Worm (Caenorhabditis elegans) whole organism, L3 larva: ENCODE data around the gene F38B7.2.

Source experiments
- R02D3.7 ChIP-seq: fragments of 150-350 bp; optimal IDR thresholded peaks from 2 replicates; lab custom pipeline; 2014; ENCODE audit warnings: missing biosample characterization, missing genetic modification characterization
- ZK546.5 ChIP-seq: sonication (generic microtip); optimal IDR thresholded peaks from 2 replicates; lab custom pipeline; 2017; ENCODE audit warnings: missing biosample characterization, missing genetic modification characterization
- aly-2 ChIP-seq: fragments of 150-350 bp; optimal IDR thresholded peaks from 2 replicates; lab custom pipeline; 2014; ENCODE audit warnings: missing biosample characterization, missing genetic modification characterization
- ama-1 ChIP-seq: fragments of 150-350 bp; optimal IDR thresholded peaks from 2 replicates; lab custom pipeline; 2018
- ceh-16 ChIP-seq: sonication (generic microtip); optimal IDR thresholded peaks from 2 replicates; lab custom pipeline; 2017; ENCODE audit warnings: missing biosample characterization, missing genetic modification characterization
- ceh-28 ChIP-seq: fragments of 150-350 bp; optimal IDR thresholded peaks from 2 replicates; lab custom pipeline; 2014; ENCODE audit warnings: missing biosample characterization, missing genetic modification reagents, missing genetic modification characterization
- ceh-82 ChIP-seq: fragments of 150-350 bp; optimal IDR thresholded peaks from 2 replicates; lab custom pipeline; 2014; ENCODE audit warnings: missing biosample characterization, missing genetic modification characterization
- ceh-9 ChIP-seq: sonication (generic microtip); optimal IDR thresholded peaks from 2 replicates; lab custom pipeline; 2018; ENCODE audit warnings: missing biosample characterization, missing genetic modification characterization
- daf-12 ChIP-seq: fragments of 150-350 bp; optimal IDR thresholded peaks from 2 replicates; lab custom pipeline; 2014; ENCODE audit warnings: missing biosample characterization, missing genetic modification reagents, missing genetic modification characterization
- egl-27 ChIP-seq: sonication (generic microtip); optimal IDR thresholded peaks from 4 replicates; lab custom pipeline; 2017; ENCODE audit warnings: missing biosample characterization, missing genetic modification reagents, missing genetic modification characterization
- egl-5 ChIP-seq: fragments of 150-350 bp; optimal IDR thresholded peaks from 2 replicates; lab custom pipeline; 2017; ENCODE audit warnings: missing biosample characterization, missing genetic modification reagents, missing genetic modification characterization, inconsistent platforms
- elt-1 ChIP-seq: fragments of 150-350 bp; optimal IDR thresholded peaks from 2 replicates; lab custom pipeline; 2014; ENCODE audit warnings: missing biosample characterization, missing genetic modification characterization
- elt-2 ChIP-seq: sonication (generic microtip); optimal IDR thresholded peaks from 2 replicates; lab custom pipeline; 2016; ENCODE audit warnings: missing genetic modification reagents, mild to moderate bottlenecking, missing genetic modification characterization, missing compliant biosample characterization
- elt-3 ChIP-seq, 3 experiments: fragments of 150-350 bp in 1 of 3; sonication (generic microtip) in 2 of 3; optimal IDR thresholded peaks; 2 replicates in 2 of 3; 4 replicates in 1 of 3; lab custom pipeline; 2014 to 2017; ENCODE audit warnings: missing biosample characterization in 3 of 3, missing genetic modification characterization in 3 of 3
- eor-1 ChIP-seq, 2 experiments: fragments of 150-350 bp; optimal IDR thresholded peaks; 2 replicates each; lab custom pipeline; 2014 to 2018; ENCODE audit warnings: missing biosample characterization in 2 of 2, missing genetic modification characterization in 2 of 2
- fkh-10 ChIP-seq: sonication (generic microtip); optimal IDR thresholded peaks from 2 replicates; lab custom pipeline; 2017; ENCODE audit warnings: missing biosample characterization, missing genetic modification reagents, missing genetic modification characterization
- fkh-2 ChIP-seq: fragments of 150-350 bp; optimal IDR thresholded peaks from 2 replicates; lab custom pipeline; 2014; ENCODE audit warnings: missing biosample characterization, missing genetic modification reagents, missing genetic modification characterization
- fos-1 ChIP-seq: fragments of 150-350 bp; optimal IDR thresholded peaks from 2 replicates; lab custom pipeline; 2014; ENCODE audit warnings: missing biosample characterization, missing genetic modification characterization
- hmg-11 ChIP-seq: sonication (generic microtip); optimal IDR thresholded peaks from 2 replicates; lab custom pipeline; 2016; ENCODE audit warnings: missing genetic modification characterization, missing compliant biosample characterization
- jun-1 ChIP-seq: fragments of 150-350 bp; optimal IDR thresholded peaks from 2 replicates; lab custom pipeline; 2014; ENCODE audit warnings: missing biosample characterization, missing genetic modification reagents, missing genetic modification characterization
- lin-15B ChIP-seq: fragments of 150-350 bp; optimal IDR thresholded peaks from 2 replicates; lab custom pipeline; 2014; ENCODE audit warnings: missing biosample characterization, missing genetic modification characterization
- lin-39 ChIP-seq: fragments of 150-350 bp; optimal IDR thresholded peaks from 2 replicates; lab custom pipeline; 2018; ENCODE audit warnings: missing biosample characterization, missing genetic modification reagents, missing genetic modification characterization
- lsy-12 ChIP-seq: sonication (generic microtip); optimal IDR thresholded peaks from 2 replicates; lab custom pipeline; 2016; ENCODE audit warnings: mild to moderate bottlenecking, missing genetic modification characterization, missing compliant biosample characterization
- mdl-1 ChIP-seq: fragments of 150-350 bp; optimal IDR thresholded peaks from 2 replicates; lab custom pipeline; 2014; ENCODE audit warnings: missing biosample characterization, missing genetic modification characterization
- mml-1 ChIP-seq: fragments of 150-350 bp; sonication (generic microtip); optimal IDR thresholded peaks from 3 replicates; lab custom pipeline; 2014; ENCODE audit warnings: missing biosample characterization, missing genetic modification characterization
- nfya-1 ChIP-seq: sonication (generic microtip); optimal IDR thresholded peaks from 2 replicates; lab custom pipeline; 2017; ENCODE audit warnings: missing genetic modification characterization, mild to moderate bottlenecking, missing compliant biosample characterization, antibody characterized with exemption, moderate library complexity; ENCODE audit not compliant: insufficient read depth
- nhr-11 ChIP-seq: fragments of 150-350 bp; optimal IDR thresholded peaks from 2 replicates; lab custom pipeline; 2014; ENCODE audit warnings: missing biosample characterization, missing genetic modification characterization
- nhr-12 ChIP-seq: fragments of 150-350 bp; optimal IDR thresholded peaks from 2 replicates; lab custom pipeline; 2014; ENCODE audit warnings: missing biosample characterization, missing genetic modification characterization
- nhr-23 ChIP-seq: fragments of 150-350 bp; optimal IDR thresholded peaks from 2 replicates; lab custom pipeline; 2014; ENCODE audit warnings: missing biosample characterization, missing genetic modification reagents, missing genetic modification characterization
- nhr-237 ChIP-seq: fragments of 150-350 bp; optimal IDR thresholded peaks from 2 replicates; lab custom pipeline; 2014; ENCODE audit warnings: missing biosample characterization, missing genetic modification characterization
- nhr-25 ChIP-seq: sonication (generic microtip); optimal IDR thresholded peaks from 2 replicates; lab custom pipeline; 2017; ENCODE audit warnings: missing biosample characterization, missing genetic modification characterization
- nhr-28 ChIP-seq: fragments of 150-350 bp; optimal IDR thresholded peaks from 2 replicates; lab custom pipeline; 2014; ENCODE audit warnings: missing biosample characterization, missing genetic modification characterization
- nhr-43 ChIP-seq: sonication (generic microtip); optimal IDR thresholded peaks from 2 replicates; lab custom pipeline; 2016; ENCODE audit warnings: mild to moderate bottlenecking, missing genetic modification characterization, missing compliant biosample characterization; ENCODE audit not compliant: poor library complexity, severe bottlenecking
- nhr-67 ChIP-seq: fragments of 150-350 bp; optimal IDR thresholded peaks from 2 replicates; lab custom pipeline; 2014; ENCODE audit warnings: missing biosample characterization, missing genetic modification characterization
- nhr-76 ChIP-seq: fragments of 150-350 bp; sonication (generic microtip); optimal IDR thresholded peaks from 5 replicates; lab custom pipeline; 2014; ENCODE audit warnings: missing biosample characterization, missing genetic modification characterization
- nhr-77 ChIP-seq: fragments of 150-350 bp; optimal IDR thresholded peaks from 2 replicates; lab custom pipeline; 2014; ENCODE audit warnings: missing biosample characterization, missing genetic modification characterization
- pha-4 ChIP-seq: fragments of 150-350 bp; optimal IDR thresholded peaks from 2 replicates; lab custom pipeline; 2014; ENCODE audit warnings: missing biosample characterization, missing genetic modification reagents, missing genetic modification characterization
- pqm-1 ChIP-seq: fragments of 150-350 bp; optimal IDR thresholded peaks from 2 replicates; lab custom pipeline; 2017; ENCODE audit warnings: missing biosample characterization, missing genetic modification characterization, inconsistent platforms
- sea-2 ChIP-seq: fragments of 150-350 bp; sonication (generic microtip); optimal IDR thresholded peaks from 4 replicates; lab custom pipeline; 2014; ENCODE audit warnings: missing biosample characterization, missing genetic modification reagents, missing genetic modification characterization
- skn-1 ChIP-seq: fragments of 150-350 bp; optimal IDR thresholded peaks from 2 replicates; lab custom pipeline; 2014; ENCODE audit warnings: missing biosample characterization, missing genetic modification characterization
- snpc-4 ChIP-seq: fragments of 150-350 bp; optimal IDR thresholded peaks from 2 replicates; lab custom pipeline; 2014; ENCODE audit warnings: missing biosample characterization, missing genetic modification characterization
- tbx-2 ChIP-seq: sonication (generic microtip); optimal IDR thresholded peaks from 2 replicates; lab custom pipeline; 2016; ENCODE audit warnings: mild to moderate bottlenecking, missing genetic modification characterization, missing compliant biosample characterization
- unc-39 ChIP-seq: sonication (generic microtip); optimal IDR thresholded peaks from 4 replicates; lab custom pipeline; 2017; ENCODE audit warnings: missing biosample characterization, missing genetic modification characterization
- unc-62 ChIP-seq: fragments of 150-350 bp; sonication (generic microtip); optimal IDR thresholded peaks from 4 replicates; lab custom pipeline; 2014; ENCODE audit warnings: missing biosample characterization, missing genetic modification reagents, missing genetic modification characterization
- zag-1 ChIP-seq: fragments of 150-350 bp; optimal IDR thresholded peaks from 2 replicates; lab custom pipeline; 2014; ENCODE audit warnings: missing biosample characterization, missing genetic modification characterization
- ztf-11 ChIP-seq: fragments of 150-350 bp; optimal IDR thresholded peaks from 2 replicates; lab custom pipeline; 2014; ENCODE audit warnings: missing biosample characterization, missing genetic modification characterization
- ztf-4 ChIP-seq: fragments of 150-350 bp; optimal IDR thresholded peaks from 2 replicates; lab custom pipeline; 2014; ENCODE audit warnings: missing biosample characterization, missing genetic modification characterization

F38B7.2 gene

DNA sequence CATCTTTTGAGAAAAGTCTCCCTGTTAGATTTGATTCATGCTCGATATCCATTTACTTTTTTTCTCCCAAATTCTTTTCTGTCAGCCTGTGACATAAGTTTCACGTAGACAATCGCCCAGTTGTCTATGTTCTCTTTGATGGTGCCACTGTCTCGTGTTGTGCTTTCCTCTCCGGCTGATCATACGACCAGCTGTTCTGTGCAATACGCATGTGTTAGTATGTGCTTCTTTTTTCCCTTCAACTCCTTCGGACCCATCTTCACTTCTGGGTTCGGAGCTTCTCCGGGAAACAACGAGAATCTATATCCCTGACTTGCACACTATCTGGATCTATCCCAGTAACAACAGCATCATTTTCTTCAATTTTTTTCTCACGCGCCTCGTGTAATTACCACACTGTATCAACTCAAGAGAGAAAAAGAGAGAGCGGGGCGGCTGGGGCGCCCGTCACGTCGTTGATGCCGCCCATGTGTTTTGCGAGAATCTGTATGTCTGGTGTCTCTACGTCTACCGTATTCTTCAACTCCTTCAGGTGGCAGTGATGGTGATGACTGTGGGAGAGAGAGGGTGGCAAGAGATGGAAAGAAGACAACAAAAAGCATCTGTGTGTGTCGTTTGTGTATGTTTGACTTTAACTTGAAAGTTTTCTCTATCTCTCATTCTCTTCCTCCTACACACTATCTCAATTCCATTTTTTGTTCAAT, 11.8 kb upstream of the F38B7.2 start:
- TF ChIP-seq unc-62 (GFP tag; lab: Kevin White, UChicago) (peak; percentile 62), nhr-11 (tag; lab: Kevin White, UChicago) (no peak), pqm-1 (tag; lab: Kevin White, UChicago) (peak; percentile 81), sea-2 (GFP tag; lab: Kevin White, UChicago) (no peak), elt-1 (tag; lab: Kevin White, UChicago) (peak; percentile 58), zag-1 (tag; lab: Kevin White, UChicago) (no peak), unc-39 (tag; lab: Kevin White, UChicago) (no peak), eor-1 (tag; optimal IDR thresholded peaks at IDR 0.05; lab: Kevin White, UChicago) (no peak), pha-4 (tag; lab: Kevin White, UChicago) (peak; percentile 96), nfya-1 (peak; percentile 52), hmg-11 (tag; lab: Kevin White, UChicago) (no peak), fos-1 (tag; lab: Kevin White, UChicago) (no peak), ceh-82 (no peak), skn-1 (peak; percentile 73), mdl-1 (peak; percentile 77), mml-1 (tag; lab: Kevin White, UChicago) (no peak), fkh-10 (no peak), ceh-16 (tag; lab: Kevin White, UChicago) (no peak), nhr-25 (tag; lab: Kevin White, UChicago) (peak; percentile 95), snpc-4 (tag; lab: Kevin White, UChicago) (peak; percentile 36), ztf-11 (tag; lab: Kevin White, UChicago) (no peak), nhr-43 (tag; lab: Kevin White, UChicago) (peak; percentile 70), egl-5 (tag; lab: Kevin White, UChicago) (peak; percentile 21), ceh-9 (tag; lab: Kevin White, UChicago) (no peak), daf-12 (tag; lab: Kevin White, UChicago) (no peak), nhr-237 (tag; lab: Kevin White, UChicago) (no peak), fkh-2 (no peak), ama-1 (lab: Kevin White, UChicago) (no peak), lsy-12 (tag; lab: Kevin White, UChicago) (peak; percentile 58), R02D3.7 (tag; lab: Kevin White, UChicago) (no peak), ztf-4 (tag; lab: Kevin White, UChicago) (peak; percentile 18), jun-1 (tag; lab: Kevin White, UChicago) (peak; percentile 82), nhr-23 (tag; lab: Kevin White, UChicago) (peak; percentile 28), nhr-76 (tag; lab: Kevin White, UChicago) (no peak), tbx-2 (tag; lab: Kevin White, UChicago) (peak; percentile 54), nhr-77 (tag; lab: Kevin White, UChicago) (no peak), aly-2 (no peak), nhr-12 (no peak), elt-2 (peak; percentile 88), ceh-28 (tag; lab: Kevin White, UChicago) (peak; percentile 35), egl-27 (tag; lab: Kevin White, UChicago) (peak; percentile 85), elt-3 (tag; optimal IDR thresholded peaks at IDR 0.05; lab: Kevin White, UChicago) (peak in 1 of 3 experiments; percentile 43), nhr-67 (tag; lab: Kevin White, UChicago) (no peak), ZK546.5 (tag; lab: Kevin White, UChicago) (no peak), lin-15B (tag; lab: Kevin White, UChicago) (no peak), nhr-28 (tag; lab: Kevin White, UChicago) (no peak), lin-39 (peak; percentile 42)
- TF ChIP-seq, all 47 proteins: peak for 21
